Fruit fly (Drosophila melanogaster) whole organism, prepupa: ENCODE measurements around the gene CG13919.

Experiments used
- Blimp-1 ChIP-seq: fragments of 200-800 bp; sonication (Bioruptor generic); optimal IDR thresholded peaks from 3 replicates; lab custom pipeline; 2017; ENCODE audit warnings: missing biosample characterization, missing genetic modification characterization, mild to moderate bottlenecking, moderate library complexity, missing genetic modification reagents
- CG10631 ChIP-seq: fragments of 200-800 bp; sonication (Bioruptor generic); optimal IDR thresholded peaks from 2 replicates; lab custom pipeline; 2016; ENCODE audit warnings: missing biosample characterization, missing genetic modification characterization
- CG10669 ChIP-seq: fragments of 200-800 bp; sonication (Bioruptor generic); optimal IDR thresholded peaks from 3 replicates; lab custom pipeline; 2018; ENCODE audit warnings: missing biosample characterization, mild to moderate bottlenecking, missing genetic modification characterization, moderate library complexity
- CG11762 ChIP-seq: fragments of 200-800 bp; sonication (Bioruptor generic); optimal IDR thresholded peaks from 3 replicates; lab custom pipeline; 2016; ENCODE audit warnings: missing biosample characterization, missing genetic modification characterization; ENCODE audit not compliant: insufficient read depth
- CG11902 ChIP-seq: fragments of 200-800 bp; sonication (Bioruptor generic); optimal IDR thresholded peaks from 3 replicates; lab custom pipeline; 2016; ENCODE audit warnings: missing biosample characterization, missing genetic modification characterization
- CG1621 ChIP-seq: fragments of 200-800 bp; sonication (Bioruptor generic); optimal IDR thresholded peaks from 3 replicates; lab custom pipeline; 2018; ENCODE audit warnings: missing biosample characterization, mild to moderate bottlenecking, missing genetic modification characterization
- CG31627 ChIP-seq: fragments of 200-800 bp; sonication (Bioruptor generic); optimal IDR thresholded peaks from 3 replicates; lab custom pipeline; 2016; ENCODE audit warnings: missing biosample characterization, missing genetic modification characterization
- CG32006 ChIP-seq: fragments of 200-800 bp; sonication (Bioruptor generic); optimal IDR thresholded peaks from 3 replicates; lab custom pipeline; 2017; ENCODE audit warnings: missing biosample characterization, mild to moderate bottlenecking, missing genetic modification characterization
- CG34406 ChIP-seq: fragments of 200-800 bp; sonication (Bioruptor generic); optimal IDR thresholded peaks from 3 replicates; lab custom pipeline; 2016; ENCODE audit warnings: missing biosample characterization, missing genetic modification characterization
- CG3919 ChIP-seq: fragments of 200-800 bp; sonication (Bioruptor generic); optimal IDR thresholded peaks from 3 replicates; lab custom pipeline; 2016; ENCODE audit warnings: missing biosample characterization, missing genetic modification characterization
- CG4318 ChIP-seq: fragments of 200-800 bp; sonication (Bioruptor generic); optimal IDR thresholded peaks from 3 replicates; lab custom pipeline; 2017; ENCODE audit warnings: missing biosample characterization, mild to moderate bottlenecking, missing genetic modification characterization
- CG6163 ChIP-seq: fragments of 200-800 bp; sonication (Bioruptor generic); IDR thresholded peaks from 3 replicates; pipeline ENCODE4 v1.3.6; 2022; ENCODE audit warnings: missing biosample characterization, missing genetic modification characterization
- CG6276 ChIP-seq: fragments of 200-800 bp; sonication (Bioruptor generic); optimal IDR thresholded peaks from 2 replicates; lab custom pipeline; 2017; ENCODE audit warnings: missing biosample characterization, mild to moderate bottlenecking, missing genetic modification characterization
- CG6792 ChIP-seq: fragments of 200-800 bp; sonication (Bioruptor generic); optimal IDR thresholded peaks from 3 replicates; lab custom pipeline; 2016; ENCODE audit warnings: missing biosample characterization, missing genetic modification characterization
- CG6854 ChIP-seq: fragments of 200-800 bp; sonication (Bioruptor generic); optimal IDR thresholded peaks from 2 replicates; lab custom pipeline; 2017; ENCODE audit warnings: missing biosample characterization, mild to moderate bottlenecking, missing genetic modification characterization
- CG7368 ChIP-seq: fragments of 200-800 bp; sonication (Bioruptor generic); optimal IDR thresholded peaks from 3 replicates; lab custom pipeline; 2016; ENCODE audit warnings: missing biosample characterization, missing genetic modification characterization
- CG8119 ChIP-seq: fragments of 200-800 bp; sonication (Bioruptor generic); IDR thresholded peaks from 3 replicates; pipeline ENCODE4 v1.3.6; 2022; ENCODE audit warnings: missing biosample characterization, missing genetic modification characterization
- CG8319 ChIP-seq: fragments of 200-800 bp; sonication (Bioruptor generic); optimal IDR thresholded peaks from 3 replicates; lab custom pipeline; 2016; ENCODE audit warnings: missing biosample characterization, missing genetic modification characterization
- CG8632 ChIP-seq: fragments of 200-800 bp; sonication (Bioruptor generic); optimal IDR thresholded peaks from 3 replicates; lab custom pipeline; 2016; ENCODE audit warnings: missing biosample characterization, missing genetic modification characterization
- CG9139 ChIP-seq: fragments of 200-800 bp; sonication (Bioruptor generic); optimal IDR thresholded peaks from 3 replicates; lab custom pipeline; 2017; ENCODE audit warnings: missing biosample characterization, mild to moderate bottlenecking, missing genetic modification characterization
- Eip78C ChIP-seq: fragments of 200-800 bp; sonication (Bioruptor generic); peaks from one replicate; lab custom pipeline; 2016; ENCODE audit warnings: missing biosample characterization, missing genetic modification characterization
- Eip93F ChIP-seq: fragments of 200-800 bp; sonication (Bioruptor generic); optimal IDR thresholded peaks from 2 replicates; lab custom pipeline; 2016; ENCODE audit warnings: missing biosample characterization, mild to moderate bottlenecking, missing genetic modification characterization
- Ets96B ChIP-seq: fragments of 200-800 bp; optimal IDR thresholded peaks from 2 replicates; lab custom pipeline; 2019; ENCODE audit warnings: missing biosample characterization, mild to moderate bottlenecking, missing genetic modification characterization, moderate library complexity
- Gug ChIP-seq: fragments of 200-800 bp; sonication (Bioruptor generic); IDR thresholded peaks from 2 replicates; pipeline ENCODE4 v1.3.6; 2022; ENCODE audit warnings: missing biosample characterization, missing genetic modification characterization
- Hr38 ChIP-seq: sonication (Bioruptor generic); optimal IDR thresholded peaks from 2 replicates; lab custom pipeline; 2016; ENCODE audit warnings: missing biosample characterization, missing genetic modification characterization
- Hr39 ChIP-seq: fragments of 200-800 bp; sonication (Bioruptor generic); optimal IDR thresholded peaks from 2 replicates; lab custom pipeline; 2016; ENCODE audit warnings: missing biosample characterization, missing genetic modification characterization
- Hr4 ChIP-seq: fragments of 200-800 bp; sonication (Bioruptor generic); optimal IDR thresholded peaks from 3 replicates; lab custom pipeline; 2016; ENCODE audit warnings: missing biosample characterization, missing genetic modification characterization
- OdsH ChIP-seq: fragments of 200-800 bp; sonication (Bioruptor generic); optimal IDR thresholded peaks from 3 replicates; lab custom pipeline; 2016; ENCODE audit warnings: missing biosample characterization, missing genetic modification characterization
- Smox ChIP-seq: fragments of 200-800 bp; sonication (Bioruptor generic); optimal IDR thresholded peaks from 3 replicates; lab custom pipeline; 2016; ENCODE audit warnings: missing biosample characterization, missing genetic modification characterization
- Sox102F ChIP-seq: fragments of 200-800 bp; sonication (Bioruptor generic); optimal IDR thresholded peaks from 2 replicates; lab custom pipeline; 2016; ENCODE audit warnings: missing biosample characterization, mild to moderate bottlenecking, missing genetic modification characterization
- Sox14 ChIP-seq: fragments of 200-800 bp; sonication (Bioruptor generic); optimal IDR thresholded peaks from 3 replicates; lab custom pipeline; 2016; ENCODE audit warnings: missing biosample characterization, missing genetic modification characterization
- Sox15 ChIP-seq: fragments of 200-800 bp; sonication (Bioruptor generic); optimal IDR thresholded peaks from 3 replicates; lab custom pipeline; 2016; ENCODE audit warnings: missing biosample characterization, missing genetic modification characterization
- dac ChIP-seq: fragments of 200-800 bp; sonication (Bioruptor generic); optimal IDR thresholded peaks from 2 replicates; lab custom pipeline; 2017; ENCODE audit warnings: missing biosample characterization, mild to moderate bottlenecking, missing genetic modification characterization
- esn ChIP-seq: fragments of 200-800 bp; sonication (Bioruptor generic); optimal IDR thresholded peaks from 2 replicates; lab custom pipeline; 2016; ENCODE audit warnings: missing biosample characterization, mild to moderate bottlenecking, missing genetic modification characterization, moderate library complexity
- fd59A ChIP-seq: fragments of 200-800 bp; sonication (Bioruptor generic); optimal IDR thresholded peaks from 2 replicates; lab custom pipeline; 2017; ENCODE audit warnings: missing biosample characterization, mild to moderate bottlenecking, missing genetic modification characterization, missing genetic modification reagents
- fd85E ChIP-seq: fragments of 200-800 bp; sonication (Bioruptor generic); optimal IDR thresholded peaks from 3 replicates; lab custom pipeline; 2016; ENCODE audit warnings: missing biosample characterization, missing genetic modification characterization
- lz ChIP-seq: fragments of 200-800 bp; sonication (Bioruptor generic); optimal IDR thresholded peaks from 3 replicates; lab custom pipeline; 2016; ENCODE audit warnings: missing biosample characterization, missing genetic modification characterization
- spab ChIP-seq: fragments of 200-800 bp; sonication (Bioruptor generic); optimal IDR thresholded peaks from 2 replicates; lab custom pipeline; 2017; ENCODE audit warnings: missing biosample characterization, mild to moderate bottlenecking, missing genetic modification characterization, missing genetic modification reagents
- ss ChIP-seq, 2 experiments: fragments of 200-800 bp; sonication (Bioruptor generic); optimal IDR thresholded peaks; 2 replicates in 1 of 2; 3 replicates in 1 of 2; lab custom pipeline; 2017 to 2018; ENCODE audit warnings: mild to moderate bottlenecking in 2 of 2, missing biosample characterization in 2 of 2, missing genetic modification characterization in 2 of 2, moderate library complexity in 1 of 2
- svp ChIP-seq: fragments of 200-800 bp; sonication (Bioruptor generic); peaks from one replicate; lab custom pipeline; 2016; ENCODE audit warnings: missing biosample characterization, missing genetic modification characterization
- topi ChIP-seq: fragments of 200-800 bp; sonication (Bioruptor generic); optimal IDR thresholded peaks from 3 replicates; lab custom pipeline; 2016; ENCODE audit warnings: missing biosample characterization, missing genetic modification characterization

Gene CG13919

dm6 chr3L:1647276-1647919, 2.1 kb downstream of the CG13919 start, which contains the start of the genes CG17249 and Bro:
Gene CG17249, minus strand, starts transcription at chr3L:1647464.
Gene Bro, plus strand, starts transcription at chr3L:1647869.
- TF ChIP-seq lz (GFP tag; lab: Kevin White, UChicago) (peak; percentile 27), CG8319 (GFP tag; lab: Kevin White, UChicago) (no peak), Eip78C (GFP tag; lab: Kevin White, UChicago) (peak; percentile 34), topi (GFP tag; lab: Kevin White, UChicago) (peak; percentile 11), CG31627 (GFP tag; lab: Kevin White, UChicago) (peak; percentile 53), CG7368 (GFP tag; lab: Kevin White, UChicago) (no peak), Sox14 (GFP tag; lab: Kevin White, UChicago) (peak; percentile 64), CG8119 (no peak), CG1621 (peak; percentile 78), esn (GFP tag; lab: Kevin White, UChicago) (peak; percentile 29), CG3919 (GFP tag; lab: Kevin White, UChicago) (peak; percentile 13)
- TF ChIP-seq, all 60 proteins: peak for 8

- TF ChIP-seq dac (GFP tag; lab: Kevin White, UChicago) (no peak), CG3919 (GFP tag; lab: Kevin White, UChicago) (no peak), CG10669 (no peak), CG31627 (GFP tag; lab: Kevin White, UChicago) (no peak), Smox (GFP tag; lab: Kevin White, UChicago) (no peak), CG6276 (GFP tag; lab: Kevin White, UChicago) (no peak), Sox15 (GFP tag; lab: Kevin White, UChicago) (no peak)
Measured at dm6 chr3L:1648690-1649355, 3.6 kb downstream of the CG13919 start, which contains the start of gene CG13920. Gene CG13920, plus strand, starts transcription at chr3L:1648944.

DNA sequence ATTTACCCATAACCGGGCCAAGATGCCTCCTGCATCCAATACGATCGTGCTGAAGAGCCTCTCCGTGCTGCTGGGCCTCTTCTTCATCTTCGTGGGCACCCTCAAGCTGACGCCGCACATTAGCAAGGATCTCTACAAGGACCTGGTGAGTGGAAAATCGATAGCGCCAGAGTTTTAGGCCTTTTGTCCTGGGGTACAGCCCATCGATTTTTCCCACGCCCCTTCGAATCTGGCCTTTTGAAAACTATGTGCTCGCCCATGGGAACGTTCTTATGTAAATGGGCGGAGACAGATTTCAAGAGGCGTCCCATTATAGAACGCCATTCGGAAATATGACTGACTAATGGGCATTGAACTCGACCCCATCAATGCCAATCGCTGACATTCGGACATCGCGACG, 4.1 kb downstream of the CG13919 start:
- TF ChIP-seq Smox (GFP tag; lab: Kevin White, UChicago), result no peak
- no peak for TF ChIP-seq CG8632 (GFP tag; lab: Kevin White, UChicago)
- no peak for TF ChIP-seq svp (GFP tag; lab: Kevin White, UChicago)
- no peak for TF ChIP-seq Ets96B (tag; lab: Kevin White, UChicago)
- no peak for TF ChIP-seq Blimp-1 (GFP tag; lab: Kevin White, UChicago)
- TF ChIP-seq CG11902, result no peak
- no peak for TF ChIP-seq fd85E
- TF ChIP-seq CG34406 (GFP tag; lab: Kevin White, UChicago), result no peak
- no peak for TF ChIP-seq CG9139 (GFP tag; lab: Kevin White, UChicago)
- TF ChIP-seq Eip93F, result no peak
- TF ChIP-seq ss (GFP tag; optimal IDR thresholded peaks at IDR 0.05; lab: Kevin White, UChicago), result no peak
- no peak for TF ChIP-seq Hr4
- TF ChIP-seq CG6854 (GFP tag; lab: Kevin White, UChicago), result no peak
- TF ChIP-seq, all 60 proteins: peak for 0

DNA sequence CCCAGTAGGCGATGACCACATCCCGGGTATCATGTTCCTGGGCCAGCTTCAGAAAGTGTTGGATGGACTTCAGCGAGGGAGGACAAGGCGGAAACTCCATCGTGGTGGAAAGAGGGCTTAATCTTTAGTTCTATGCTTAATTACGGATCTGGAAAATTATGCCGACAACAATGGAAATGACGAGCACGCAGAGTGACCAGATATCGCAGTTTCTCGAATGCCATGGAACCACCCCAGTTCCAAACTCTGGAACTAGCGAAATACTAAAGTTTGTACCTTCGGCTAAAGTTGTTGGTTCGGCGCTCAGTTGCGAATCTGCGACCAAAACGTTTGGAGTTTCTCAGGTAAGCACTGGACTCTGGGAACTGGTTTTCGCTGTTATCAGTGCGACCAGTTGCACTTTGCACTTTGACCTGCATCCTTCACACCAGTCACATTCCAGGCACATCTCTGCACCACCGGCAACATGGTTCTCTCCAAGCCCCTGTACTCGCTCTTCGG, 7.5 kb downstream of the CG13919 start, which contains the start of the genes CG7970 and Vta1:
Gene CG7970 (plus strand): TSS at position 51 of the 501 bp plus-strand sequence.
Gene Vta1 (minus strand): TSS at position 201 of the 501 bp plus-strand sequence.
- no peak for TF ChIP-seq CG6792 (GFP tag; lab: Kevin White, UChicago)
- no peak for TF ChIP-seq topi (GFP tag; lab: Kevin White, UChicago)
- TF ChIP-seq Gug (GFP tag; lab: Robert Waterston, UW), result peak; percentile 13; the same call in 1 of the 2 replicates
- peak; percentile 87 for TF ChIP-seq CG9139 (GFP tag; lab: Kevin White, UChicago)
- TF ChIP-seq Sox102F, result no peak
- no peak for TF ChIP-seq CG10669
- TF ChIP-seq CG32006, result no peak
- TF ChIP-seq CG10631 (GFP tag; lab: Kevin White, UChicago), result no peak
- no peak for TF ChIP-seq Eip78C (GFP tag; lab: Kevin White, UChicago)
- TF ChIP-seq CG4318 (GFP tag; lab: Kevin White, UChicago), result no peak
- no peak for TF ChIP-seq Hr39 (GFP tag; lab: Kevin White, UChicago)
- TF ChIP-seq CG11762 (GFP tag; lab: Kevin White, UChicago), result peak; percentile 21
- TF ChIP-seq esn (GFP tag; lab: Kevin White, UChicago), result no peak
- peak; percentile 35; the same call in 1 of the 3 replicates for TF ChIP-seq CG6163 (GFP tag; lab: Robert Waterston, UW)
- TF ChIP-seq Sox15 (GFP tag; lab: Kevin White, UChicago), result no peak
- TF ChIP-seq dac (GFP tag; lab: Kevin White, UChicago), result no peak
- peak; percentile 75 for TF ChIP-seq spab (GFP tag; lab: Kevin White, UChicago)
- TF ChIP-seq fd85E, result no peak
- TF ChIP-seq CG8319 (GFP tag; lab: Kevin White, UChicago), result no peak
- no peak for TF ChIP-seq fd59A (GFP tag; lab: Kevin White, UChicago)
- TF ChIP-seq CG6276 (GFP tag; lab: Kevin White, UChicago), result peak; percentile 90
- TF ChIP-seq CG31627 (GFP tag; lab: Kevin White, UChicago), result no peak
- TF ChIP-seq Hr38 (GFP tag; lab: Kevin White, UChicago), result no peak
- no peak for TF ChIP-seq CG3919 (GFP tag; lab: Kevin White, UChicago)
- TF ChIP-seq Hr4, result no peak
- TF ChIP-seq OdsH (GFP tag; lab: Kevin White, UChicago), result no peak
